Fruit fly (Drosophila melanogaster) whole organism, embryonic: Measurements from ENCODE around the gene e.

Source experiments
- B-H1 ChIP-seq: fragments of 200-800 bp; sonication (Bioruptor generic); IDR thresholded peaks from 3 replicates; pipeline ENCODE4 v1.3.6; 2022; ENCODE audit warnings: missing biosample characterization, missing genetic modification characterization
- CG17186 ChIP-seq: fragments of 200-800 bp; sonication (Bioruptor generic); optimal IDR thresholded peaks from 3 replicates; lab custom pipeline; 2017; ENCODE audit warnings: missing biosample characterization, missing genetic modification reagents, missing genetic modification characterization
- CG33557 ChIP-seq: fragments of 200-800 bp; sonication (Bioruptor generic); optimal IDR thresholded peaks from 2 replicates; lab custom pipeline; 2019; ENCODE audit warnings: missing biosample characterization, mild to moderate bottlenecking, missing genetic modification characterization, moderate library complexity
- stwl ChIP-seq: fragments of 200-800 bp; sonication (Bioruptor generic); optimal IDR thresholded peaks from 3 replicates; lab custom pipeline; 2018; ENCODE audit warnings: missing biosample characterization, mild to moderate bottlenecking, missing genetic modification characterization, moderate library complexity
- vvl ChIP-seq: fragments of 200-800 bp; sonication (Bioruptor generic); IDR thresholded peaks from 2 replicates; pipeline ENCODE4 v1.3.6; 2022; ENCODE audit warnings: missing biosample characterization, missing genetic modification characterization

dm6 chr3R:21210081-21210480, 26.9 kb downstream of the e start:
- TF ChIP-seq CG33557 (GFP tag; lab: Kevin White, UChicago): no peak
- no peak for TF ChIP-seq vvl
- TF ChIP-seq B-H1: no peak
- TF ChIP-seq stwl (tag; lab: Kevin White, UChicago): no peak
- TF ChIP-seq CG17186 (GFP tag; lab: Kevin White, UChicago): no peak
